Worm (Caenorhabditis elegans) whole organism, L4 larva: ENCODE data around the gene C34E10.12.

ENCODE experiments used
- T20F7.1 ChIP-seq: fragments of 200-800 bp; sonication (Bioruptor generic); optimal IDR thresholded peaks from 2 replicates; lab custom pipeline; 2018; ENCODE audit warnings: mild to moderate bottlenecking, missing genetic modification characterization, missing compliant biosample characterization
- ama-1 ChIP-seq: fragments of 150-350 bp; optimal IDR thresholded peaks from 2 replicates; lab custom pipeline; 2014; ENCODE audit warnings: inconsistent platforms, mixed read lengths
- attf-4 ChIP-seq: sonication (generic microtip); optimal IDR thresholded peaks from 3 replicates; lab custom pipeline; 2017; ENCODE audit warnings: missing biosample characterization, missing genetic modification characterization
- ceh-32 ChIP-seq: sonication (generic microtip); optimal IDR thresholded peaks from 2 replicates; lab custom pipeline; 2016; ENCODE audit warnings: mild to moderate bottlenecking, missing genetic modification characterization, missing compliant biosample characterization; ENCODE audit not compliant: poor library complexity
- ceh-62 ChIP-seq: sonication (generic microtip); optimal IDR thresholded peaks from 2 replicates; lab custom pipeline; 2017; ENCODE audit warnings: missing biosample characterization, missing genetic modification characterization
- daf-12 ChIP-seq: fragments of 150-350 bp; optimal IDR thresholded peaks from 2 replicates; lab custom pipeline; 2014; ENCODE audit warnings: missing biosample characterization, missing genetic modification reagents, missing genetic modification characterization
- daf-8 ChIP-seq: fragments of 200-800 bp; sonication (Bioruptor generic); IDR thresholded peaks from 2 replicates; pipeline ENCODE4 v1.3.6; 2022; ENCODE audit warnings: missing genetic modification characterization, missing compliant biosample characterization
- fos-1 ChIP-seq: fragments of 150-350 bp; optimal IDR thresholded peaks from 2 replicates; lab custom pipeline; 2014; ENCODE audit warnings: missing biosample characterization, missing genetic modification characterization
- hmg-1.1 ChIP-seq: fragments of 200-800 bp; sonication (Bioruptor generic); IDR thresholded peaks from 2 replicates; pipeline ENCODE4 v1.3.6; 2022; ENCODE audit warnings: missing genetic modification reagents, missing genetic modification characterization, missing compliant biosample characterization
- lin-15B ChIP-seq: fragments of 150-350 bp; sonication (generic microtip); optimal IDR thresholded peaks from 3 replicates; lab custom pipeline; 2014; ENCODE audit warnings: missing biosample characterization, missing genetic modification characterization
- lin-29 ChIP-seq: fragments of 200-800 bp; sonication (Bioruptor generic); IDR thresholded peaks from 2 replicates; pipeline ENCODE4 v1.3.6; 2022; ENCODE audit warnings: missing genetic modification reagents, missing genetic modification characterization, missing compliant biosample characterization
- madf-5 ChIP-seq, 2 experiments: fragments of 200-800 bp; sonication (Bioruptor generic); IDR thresholded peaks; 2 replicates each; pipeline ENCODE4 v1.3.6; 2022; ENCODE audit warnings: missing compliant biosample characterization in 2 of 2, missing genetic modification characterization in 2 of 2
- mdt-29 ChIP-seq: fragments of 200-800 bp; sonication (Bioruptor generic); IDR thresholded peaks from 2 replicates; pipeline ENCODE4 v1.3.6; 2022; ENCODE audit warnings: missing genetic modification reagents, missing genetic modification characterization, missing compliant biosample characterization
- mep-1 ChIP-seq: fragments of 150-350 bp; sonication (generic microtip); optimal IDR thresholded peaks from 3 replicates; lab custom pipeline; 2014; ENCODE audit warnings: missing biosample characterization, missing genetic modification characterization
- mes-2 ChIP-seq: sonication (generic microtip); optimal IDR thresholded peaks from 2 replicates; lab custom pipeline; 2016; ENCODE audit warnings: missing genotype, mild to moderate bottlenecking, missing genetic modification characterization, missing compliant biosample characterization; ENCODE audit not compliant: poor library complexity, severe bottlenecking
- mxl-2 ChIP-seq: fragments of 200-800 bp; sonication (Bioruptor generic); conservative IDR thresholded peaks from 2 replicates; pipeline ENCODE4 v1.3.6; 2022; ENCODE audit warnings: missing genetic modification reagents, missing genetic modification characterization, missing compliant biosample characterization
- nhr-10 ChIP-seq: fragments of 150-350 bp; optimal IDR thresholded peaks from 2 replicates; lab custom pipeline; 2014; ENCODE audit warnings: missing biosample characterization, missing genetic modification characterization
- nhr-237 ChIP-seq: sonication (generic microtip); optimal IDR thresholded peaks from 2 replicates; lab custom pipeline; 2017; ENCODE audit warnings: missing biosample characterization, missing genetic modification characterization
- nhr-28 ChIP-seq: fragments of 150-350 bp; optimal IDR thresholded peaks from 2 replicates; lab custom pipeline; 2014; ENCODE audit warnings: missing biosample characterization, missing genetic modification characterization
- nhr-41 ChIP-seq: fragments of 200-800 bp; sonication (Bioruptor generic); IDR thresholded peaks from 2 replicates; pipeline ENCODE4 v1.3.6; 2022; ENCODE audit warnings: missing genetic modification reagents, missing genetic modification characterization, missing compliant biosample characterization
- nhr-42 ChIP-seq: fragments of 200-800 bp; sonication (Bioruptor generic); IDR thresholded peaks from 2 replicates; pipeline ENCODE4 v1.3.6; 2022; ENCODE audit warnings: missing genetic modification characterization, missing compliant biosample characterization
- nhr-77 ChIP-seq: fragments of 150-350 bp; optimal IDR thresholded peaks from 2 replicates; lab custom pipeline; 2014; ENCODE audit warnings: missing biosample characterization, missing genetic modification characterization
- set-16 ChIP-seq: fragments of 200-800 bp; sonication (Bioruptor generic); IDR thresholded peaks from 2 replicates; pipeline ENCODE4 v1.3.6; 2022; ENCODE audit warnings: missing genetic modification reagents, missing genetic modification characterization, missing compliant biosample characterization
- skn-1 ChIP-seq: fragments of 150-350 bp; optimal IDR thresholded peaks from 2 replicates; lab custom pipeline; 2014; ENCODE audit warnings: missing biosample characterization, missing genetic modification characterization
- snpc-1.2 ChIP-seq: fragments of 200-800 bp; sonication (Bioruptor generic); IDR thresholded peaks from 2 replicates; pipeline ENCODE4 v1.3.6; 2022; ENCODE audit warnings: missing genetic modification reagents, missing genetic modification characterization, missing compliant biosample characterization
- unc-62 ChIP-seq, 3 experiments: fragments of 150-350 bp in 1 of 3; sonication (generic microtip); optimal IDR thresholded peaks in 2 of 3; peaks in 1 of 3; 1 replicate in 1 of 3; 2 replicates in 2 of 3; lab custom pipeline; 2014 to 2017; ENCODE audit warnings: missing biosample characterization in 3 of 3, missing genetic modification characterization in 3 of 3, missing genetic modification reagents in 3 of 3, missing genotype in 1 of 3
- zag-1 ChIP-seq: fragments of 150-350 bp; optimal IDR thresholded peaks from 2 replicates; lab custom pipeline; 2014; ENCODE audit warnings: missing biosample characterization, missing genetic modification characterization
- zfp-2 ChIP-seq: sonication (generic microtip); optimal IDR thresholded peaks from 2 replicates; lab custom pipeline; 2016; ENCODE audit warnings: mild to moderate bottlenecking, missing genetic modification characterization, missing compliant biosample characterization

C34E10.12 gene

ce11 chrIII:5264813-5265212 lies 37.1 kb upstream of the C34E10.12 start, which contains the start of gene gro-1:
TSS of gene gro-1 (plus strand) at chrIII:5265113.
- peak in 1 of 2 experiments; percentile 17 for TF ChIP-seq unc-62 (GFP tag; optimal IDR thresholded peaks at IDR 0.05 in 1 of 2; lab: Kevin White, UChicago)
- TF ChIP-seq unc-62 (tag; optimal IDR thresholded peaks at IDR 0.05; lab: Kevin White, UChicago), result no peak
- no peak for TF ChIP-seq madf-5 (GFP tag; IDR thresholded peaks at IDR 0.05; lab: Robert Waterston, UW)

ce11 chrIII:5263299-5263993 lies 35.8 kb upstream of the C34E10.12 start, which contains the start of the genes C34E10.9 and hap-1:
TSS of gene C34E10.9 (minus strand) at chrIII:5263399.
TSS of gene hap-1 (plus strand) at chrIII:5263943.
- no peak for TF ChIP-seq mep-1 (tag; lab: Kevin White, UChicago)
- no peak for TF ChIP-seq ceh-62 (tag; lab: Kevin White, UChicago)
- no peak for TF ChIP-seq nhr-77 (tag; lab: Kevin White, UChicago)
- no peak for TF ChIP-seq snpc-1.2
- TF ChIP-seq set-16 (GFP tag; lab: Robert Waterston, UW), result no peak
- no peak for TF ChIP-seq mdt-29 (GFP tag; lab: Robert Waterston, UW)
- TF ChIP-seq zfp-2 (tag; lab: Kevin White, UChicago), result no peak
- TF ChIP-seq lin-15B (tag; lab: Kevin White, UChicago), result no peak
- TF ChIP-seq lin-29, result no peak

ce11 chrIII:5260394-5260793 lies 32.7 kb upstream of the C34E10.12 start, which contains the start of gene gop-3:
TSS of gene gop-3 (plus strand) at chrIII:5260694.
- TF ChIP-seq zag-1 (tag; lab: Kevin White, UChicago), result no peak
- TF ChIP-seq mes-2 (tag; lab: Kevin White, UChicago), result no peak
- no peak for TF ChIP-seq skn-1 (tag; lab: Kevin White, UChicago)
- no peak for TF ChIP-seq daf-8
- TF ChIP-seq T20F7.1, result no peak
- no peak for TF ChIP-seq nhr-10 (tag; lab: Kevin White, UChicago)
- no peak for TF ChIP-seq mxl-2 (GFP tag; lab: Robert Waterston, UW)
- no peak for TF ChIP-seq daf-12 (tag; lab: Kevin White, UChicago)
- TF ChIP-seq set-16 (GFP tag; lab: Robert Waterston, UW), result no peak
- TF ChIP-seq nhr-42 (GFP tag; lab: Robert Waterston, UW), result no peak
- TF ChIP-seq nhr-41 (GFP tag; lab: Robert Waterston, UW), result no peak
- TF ChIP-seq mep-1 (tag; lab: Kevin White, UChicago), result no peak
- TF ChIP-seq attf-4 (tag; lab: Kevin White, UChicago), result no peak
- TF ChIP-seq hmg-1.1 (GFP tag; lab: Robert Waterston, UW), result no peak
- no peak for TF ChIP-seq ceh-62 (tag; lab: Kevin White, UChicago)
- no peak for TF ChIP-seq ceh-32 (tag; lab: Kevin White, UChicago)

ce11 chrIII:5258918-5259317 lies 31.2 kb upstream of the C34E10.12 start, which contains the start of gene gop-2:
TSS of gene gop-2 (plus strand) at chrIII:5259023.
- TF ChIP-seq skn-1 (tag; lab: Kevin White, UChicago), result no peak
- TF ChIP-seq unc-62 (GFP tag; optimal IDR thresholded peaks at IDR 0.05 in 1 of 2; lab: Kevin White, UChicago), result peak in 1 of 2 experiments; percentile 92
- TF ChIP-seq unc-62 (tag; optimal IDR thresholded peaks at IDR 0.05; lab: Kevin White, UChicago), result no peak
- TF ChIP-seq fos-1, result no peak
- TF ChIP-seq ama-1, result peak; percentile 24

ce11 chrIII:5254108-5254507 lies 26.4 kb upstream of the C34E10.12 start, which contains the start of the genes sumv-1 and gop-1:
TSS of gene sumv-1 (minus strand) at chrIII:5254187.
TSS of gene gop-1 (plus strand) at chrIII:5254438.
- TF ChIP-seq T20F7.1 (peak; percentile 88), nhr-41 (GFP tag; lab: Robert Waterston, UW) (no peak), mdt-29 (GFP tag; lab: Robert Waterston, UW) (no peak)

- TF ChIP-seq unc-62 (GFP tag; optimal IDR thresholded peaks at IDR 0.05 in 1 of 2; lab: Kevin White, UChicago) (peak in 1 of 2 experiments; percentile 8), unc-62 (tag; optimal IDR thresholded peaks at IDR 0.05; lab: Kevin White, UChicago) (no peak), nhr-237 (tag; lab: Kevin White, UChicago) (no peak), hmg-1.1 (GFP tag; lab: Robert Waterston, UW) (no peak), nhr-28 (tag; lab: Kevin White, UChicago) (no peak)
Measured at ce11 chrIII:5248706-5249105, 21.0 kb upstream of the C34E10.12 start.
